Fruit fly (Drosophila melanogaster) Kc167 (cell line): ENCODE results near the gene CG10694.

ENCODE experiments used
- psq ChIP-seq: fragments of >200 bp; optimal IDR thresholded peaks from 2 replicates; lab custom pipeline; 2017; ENCODE audit warnings: missing external identifiers
- ttk ChIP-seq: sonication (Bioruptor generic); optimal IDR thresholded peaks from 2 replicates; lab custom pipeline; 2017; ENCODE audit warnings: missing external identifiers

DNA sequence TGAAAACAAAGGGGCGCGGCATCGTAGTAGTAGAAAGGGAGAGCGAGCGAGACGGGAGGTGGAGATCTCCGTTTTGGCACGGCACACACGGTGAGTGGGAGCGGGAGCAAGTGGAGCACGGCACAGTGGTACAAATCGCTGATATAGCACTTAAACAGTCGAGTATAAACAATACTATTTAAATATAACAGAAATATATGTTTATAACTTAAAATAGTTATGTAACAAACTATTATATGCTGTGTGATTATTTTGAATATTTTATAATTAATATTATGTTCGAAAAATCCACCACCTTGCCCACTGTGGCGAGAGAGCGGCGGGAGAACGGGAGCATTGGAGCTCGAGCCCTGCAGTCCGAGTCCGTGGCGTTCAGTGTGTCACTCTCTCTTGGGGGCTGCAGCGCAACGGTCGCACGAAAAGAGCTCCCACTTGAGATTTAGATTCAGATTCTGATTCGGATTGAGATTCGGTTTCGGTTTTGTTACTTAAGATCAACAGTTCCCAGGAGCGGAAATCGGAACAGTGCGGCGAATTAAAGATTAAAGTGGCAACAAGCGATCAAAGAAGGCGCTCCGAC is 33.9 kb downstream of the CG10694 start, which contains the start of gene Kal1:
- TF ChIP-seq psq (lab: Kevin White, UChicago) (no peak), ttk (lab: Kevin White, UChicago) (no peak)
